Fruit fly (Drosophila melanogaster): ENCODE measurements around the gene RecQ5.

The RecQ5 gene

DNA sequence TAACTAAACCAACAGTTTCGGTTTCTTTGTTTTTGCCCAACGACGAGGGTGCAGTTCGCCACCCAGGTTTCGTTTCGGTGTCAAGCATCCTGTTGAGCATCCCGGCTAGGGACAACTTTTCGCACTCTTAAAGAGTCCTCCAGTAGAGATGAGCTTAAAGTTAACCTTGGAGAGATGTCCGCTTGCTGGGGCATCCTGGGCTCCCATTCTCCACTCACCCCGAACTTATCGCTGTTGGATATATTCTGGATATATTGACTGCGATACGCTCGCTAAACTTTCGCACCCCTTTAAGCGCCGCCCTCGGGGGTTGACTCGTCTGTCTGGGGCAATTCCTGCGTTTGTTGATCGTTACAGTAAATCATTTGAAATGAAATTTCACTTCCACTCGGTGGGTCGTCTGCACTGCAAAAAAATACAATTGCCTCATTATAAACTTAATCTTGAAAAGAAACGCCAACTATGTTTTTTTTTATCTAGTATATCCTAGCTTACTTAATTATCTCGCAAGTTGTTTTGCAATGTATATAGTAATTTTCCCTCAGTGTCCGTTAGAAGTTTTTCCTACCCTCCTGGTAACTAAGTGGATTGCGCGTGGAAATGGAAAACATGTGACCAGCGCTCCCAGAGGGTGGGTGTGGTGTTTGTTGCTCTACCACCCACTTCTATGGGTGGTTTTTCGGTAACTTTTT is 29.8 kb upstream of the RecQ5 start (continued):
- TF ChIP-seq sr (GFP tag; IDR thresholded peaks at IDR 0.05), result peak; percentile 68; the same call in 2 of the 3 replicates
- no peak for TF ChIP-seq pzg (GFP tag; optimal IDR thresholded peaks at IDR 0.05)
- peak; percentile 41 for TF ChIP-seq gro (GFP tag; optimal IDR thresholded peaks at IDR 0.05)
- TF ChIP-seq CG14965 (GFP tag; optimal IDR thresholded peaks at IDR 0.05; ENCODE audit: borderline replicate concordance), result no peak
- peak; percentile 56; the same call in 1 of the 2 replicates for TF ChIP-seq toy (GFP tag; IDR thresholded peaks at IDR 0.05)
- TF ChIP-seq CG16813 (GFP tag; IDR thresholded peaks at IDR 0.05; ENCODE audit: partially characterized antibody), result no peak
- TF ChIP-seq Ssrp (tag; optimal IDR thresholded peaks at IDR 0.05), result peak; percentile 70
- peak; percentile 44 for TF ChIP-seq zfh2 (GFP tag; optimal IDR thresholded peaks at IDR 0.05)
- TF ChIP-seq Rx (GFP tag; IDR thresholded peaks at IDR 0.05), result peak; percentile 78
- TF ChIP-seq fd3F (GFP tag; optimal IDR thresholded peaks at IDR 0.05), result peak; percentile 71
- peak; percentile 73 for TF ChIP-seq CG9817 (tag; optimal IDR thresholded peaks at IDR 0.05)
- peak; percentile 71 for TF ChIP-seq Sox100B (GFP tag; optimal IDR thresholded peaks at IDR 0.05)
- peak; percentile 41; the same call in 1 of the 2 replicates for TF ChIP-seq sim (GFP tag; IDR thresholded peaks at IDR 0.05)
- peak; percentile 85 for TF ChIP-seq slbo (GFP tag; IDR thresholded peaks at IDR 0.05)
- TF ChIP-seq HLH4C (GFP tag; IDR thresholded peaks at IDR 0.05; ENCODE audit: partially characterized antibody), result no peak
- TF ChIP-seq croc (GFP tag; conservative IDR thresholded peaks at IDR 0.05), result peak; percentile 71
- peak; percentile 88 for TF ChIP-seq CG12391 (tag; optimal IDR thresholded peaks at IDR 0.05)
- no peak for TF ChIP-seq HmgD (GFP tag; optimal IDR thresholded peaks at IDR 0.05)
- TF ChIP-seq CG34422 (GFP tag; IDR thresholded peaks at IDR 0.05), result peak; percentile 90
- TF ChIP-seq br (optimal IDR thresholded peaks at IDR 0.05), result no peak
- TF ChIP-seq CG3838 (GFP tag; optimal IDR thresholded peaks at IDR 0.05), result no peak
- TF ChIP-seq C15 (GFP tag; IDR thresholded peaks at IDR 0.05), result no peak; the same call in 2 of the 3 replicates
- TF ChIP-seq CG2712 (tag; optimal IDR thresholded peaks at IDR 0.05), result peak; percentile 85
- TF ChIP-seq CG5245 (GFP tag; optimal IDR thresholded peaks at IDR 0.05), result peak; percentile 27
- peak; percentile 75 for TF ChIP-seq Oaz (GFP tag; IDR thresholded peaks at IDR 0.05)
- peak; percentile 93 for TF ChIP-seq row (GFP tag; IDR thresholded peaks at IDR 0.05)
- peak; percentile 67 for TF ChIP-seq CG13296 (GFP tag; optimal IDR thresholded peaks at IDR 0.05)
- TF ChIP-seq CG10147 (GFP tag; optimal IDR thresholded peaks at IDR 0.05), result peak; percentile 72
- TF ChIP-seq CG14050 (GFP tag; IDR thresholded peaks at IDR 0.05), result peak; percentile 62
- TF ChIP-seq z (GFP tag; IDR thresholded peaks at IDR 0.05), result peak; percentile 55; the same call in 2 of the 3 replicates
- peak; percentile 51; the same call in 1 of the 3 replicates for TF ChIP-seq CG3726 (GFP tag; IDR thresholded peaks at IDR 0.05)
- no peak for TF ChIP-seq vnd (GFP tag; IDR thresholded peaks at IDR 0.05; ENCODE audit: partially characterized antibody)
- TF ChIP-seq ERR (GFP tag; optimal IDR thresholded peaks at IDR 0.05), result peak; percentile 58
- TF ChIP-seq HLH3B (GFP tag; IDR thresholded peaks at IDR 0.05), result peak; percentile 82
- no peak for TF ChIP-seq Elba2 (GFP tag; optimal IDR thresholded peaks at IDR 0.05)
- no peak for TF ChIP-seq h (optimal IDR thresholded peaks at IDR 0.05)
- no peak for TF ChIP-seq knrl (GFP tag; IDR thresholded peaks at IDR 0.05; ENCODE audit: partially characterized antibody)
- TF ChIP-seq ttk (GFP tag; IDR thresholded peaks at IDR 0.05), result peak; percentile 85
- TF ChIP-seq schlank (tag; optimal IDR thresholded peaks at IDR 0.05), result peak; percentile 37
- no peak for TF ChIP-seq trh (GFP tag; optimal IDR thresholded peaks at IDR 0.05)
- TF ChIP-seq ssp (GFP tag; IDR thresholded peaks at IDR 0.05), result peak; percentile 73
- no peak for TF ChIP-seq CG17186 (GFP tag; optimal IDR thresholded peaks at IDR 0.05)
- peak; percentile 13; the same call in 1 of the 2 replicates for TF ChIP-seq Adf1 (GFP tag; IDR thresholded peaks at IDR 0.05)
- TF ChIP-seq vvl (GFP tag; IDR thresholded peaks at IDR 0.05), result peak; percentile 95
- TF ChIP-seq nmo (GFP tag; optimal IDR thresholded peaks at IDR 0.05), result peak; percentile 78
- TF ChIP-seq tup (GFP tag; optimal IDR thresholded peaks at IDR 0.05), result peak; percentile 65
- no peak for TF ChIP-seq aop (GFP tag; IDR thresholded peaks at IDR 0.05)
- TF ChIP-seq CG17912 (GFP tag; optimal IDR thresholded peaks at IDR 0.05), result no peak
- peak; percentile 72 for TF ChIP-seq Hand (GFP tag; optimal IDR thresholded peaks at IDR 0.05)
- no peak for TF ChIP-seq pfk (GFP tag; optimal IDR thresholded peaks at IDR 0.05)
- TF ChIP-seq crc (GFP tag; optimal IDR thresholded peaks at IDR 0.05), result peak; percentile 64
